Worm (Caenorhabditis elegans): ENCODE measurements around the gene aps-1.

DNA sequence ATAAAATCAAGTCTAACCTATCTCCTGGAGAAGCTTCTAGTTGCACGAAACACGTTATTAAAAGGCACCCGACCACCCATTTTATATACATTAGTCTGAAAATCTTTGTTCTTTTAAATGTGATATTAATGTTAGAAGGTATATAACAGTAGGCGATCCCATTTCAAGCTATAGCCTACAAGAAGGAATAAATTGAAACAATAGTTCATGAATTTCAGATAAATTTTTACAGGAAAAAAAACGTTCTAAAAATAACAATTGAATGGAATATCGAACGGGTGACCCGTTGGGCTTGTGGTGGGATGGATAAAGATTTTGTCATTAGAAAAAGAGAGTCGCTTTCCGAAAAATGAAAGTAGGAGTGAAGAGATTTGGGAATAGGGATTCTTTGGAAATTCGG lies 30.0 kb downstream of the aps-1 start, which contains the start of gene pgap-3:
- TF ChIP-seq dao-5 (tag; optimal IDR thresholded peaks at IDR 0.05) (no peak), him-1 (tag; optimal IDR thresholded peaks at IDR 0.05) (no peak), W03F9.2 (tag; optimal IDR thresholded peaks at IDR 0.05) (no peak)
